Worm (Caenorhabditis elegans) whole organism, L2 larva: Measurements from ENCODE around the gene clec-133.

ENCODE experiments used
- elt-3 ChIP-seq: sonication (generic microtip); optimal IDR thresholded peaks from 2 replicates; lab custom pipeline; 2017; ENCODE audit warnings: missing biosample characterization, missing genetic modification characterization
- fos-1 ChIP-seq: fragments of 150-350 bp; optimal IDR thresholded peaks from 2 replicates; lab custom pipeline; 2014; ENCODE audit warnings: missing biosample characterization, missing genetic modification characterization
- nhr-237 ChIP-seq: fragments of 150-350 bp; optimal IDR thresholded peaks from 2 replicates; lab custom pipeline; 2014; ENCODE audit warnings: missing biosample characterization, missing genetic modification characterization

DNA sequence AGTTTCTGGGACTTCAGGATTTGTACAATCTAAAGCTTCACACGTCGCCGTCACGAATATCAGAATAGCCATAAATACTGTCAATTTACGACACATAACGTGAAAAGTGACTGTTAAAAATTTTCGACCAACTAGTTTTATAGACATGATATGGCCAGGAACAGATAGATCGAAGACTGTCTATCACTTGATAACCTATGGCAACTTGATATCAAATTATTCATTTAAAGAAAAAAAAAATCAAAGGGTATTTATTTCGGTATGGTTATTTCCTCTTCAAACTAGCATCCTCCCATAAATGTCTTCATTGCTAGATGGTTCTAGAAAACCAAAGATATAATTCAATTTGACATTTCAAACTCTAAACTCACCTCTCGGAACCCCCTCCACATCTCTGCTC is 15.8 kb upstream of the clec-133 start, which contains the start of gene W10G11.3:
- TF ChIP-seq nhr-237 (tag; lab: Kevin White, UChicago) (no peak), elt-3 (tag; lab: Kevin White, UChicago) (no peak), fos-1 (tag; lab: Kevin White, UChicago) (no peak)
